Fruit fly (Drosophila melanogaster) whole organism, prepupa: ENCODE data around the gene CG13113.

Experiments used
- CG11294 ChIP-seq: fragments of 200-800 bp; sonication (Bioruptor generic); IDR thresholded peaks from 2 replicates; pipeline ENCODE4 v1.3.6; 2022; ENCODE audit warnings: missing biosample characterization, missing genetic modification characterization
- CG11902 ChIP-seq: fragments of 200-800 bp; sonication (Bioruptor generic); optimal IDR thresholded peaks from 3 replicates; lab custom pipeline; 2016; ENCODE audit warnings: missing biosample characterization, missing genetic modification characterization
- CG15336 ChIP-seq: fragments of 200-800 bp; sonication (Bioruptor generic); IDR thresholded peaks from 2 replicates; pipeline ENCODE4 v1.3.6; 2022; ENCODE audit warnings: missing biosample characterization, missing genetic modification characterization
- CG6276 ChIP-seq: fragments of 200-800 bp; sonication (Bioruptor generic); optimal IDR thresholded peaks from 2 replicates; lab custom pipeline; 2017; ENCODE audit warnings: missing biosample characterization, mild to moderate bottlenecking, missing genetic modification characterization
- CG8119 ChIP-seq: fragments of 200-800 bp; sonication (Bioruptor generic); IDR thresholded peaks from 3 replicates; pipeline ENCODE4 v1.3.6; 2022; ENCODE audit warnings: missing biosample characterization, missing genetic modification characterization
- Gug ChIP-seq: fragments of 200-800 bp; sonication (Bioruptor generic); IDR thresholded peaks from 2 replicates; pipeline ENCODE4 v1.3.6; 2022; ENCODE audit warnings: missing biosample characterization, missing genetic modification characterization
- Hr38 ChIP-seq: sonication (Bioruptor generic); optimal IDR thresholded peaks from 2 replicates; lab custom pipeline; 2016; ENCODE audit warnings: missing biosample characterization, missing genetic modification characterization
- Hr4 ChIP-seq: fragments of 200-800 bp; sonication (Bioruptor generic); optimal IDR thresholded peaks from 3 replicates; lab custom pipeline; 2016; ENCODE audit warnings: missing biosample characterization, missing genetic modification characterization
- OdsH ChIP-seq: fragments of 200-800 bp; sonication (Bioruptor generic); optimal IDR thresholded peaks from 3 replicates; lab custom pipeline; 2016; ENCODE audit warnings: missing biosample characterization, missing genetic modification characterization
- esn ChIP-seq: fragments of 200-800 bp; sonication (Bioruptor generic); optimal IDR thresholded peaks from 2 replicates; lab custom pipeline; 2016; ENCODE audit warnings: missing biosample characterization, mild to moderate bottlenecking, missing genetic modification characterization, moderate library complexity
- ss ChIP-seq, 2 experiments: fragments of 200-800 bp; sonication (Bioruptor generic); optimal IDR thresholded peaks; 2 replicates in 1 of 2; 3 replicates in 1 of 2; lab custom pipeline; 2017 to 2018; ENCODE audit warnings: mild to moderate bottlenecking in 2 of 2, missing biosample characterization in 2 of 2, missing genetic modification characterization in 2 of 2, moderate library complexity in 1 of 2

DNA sequence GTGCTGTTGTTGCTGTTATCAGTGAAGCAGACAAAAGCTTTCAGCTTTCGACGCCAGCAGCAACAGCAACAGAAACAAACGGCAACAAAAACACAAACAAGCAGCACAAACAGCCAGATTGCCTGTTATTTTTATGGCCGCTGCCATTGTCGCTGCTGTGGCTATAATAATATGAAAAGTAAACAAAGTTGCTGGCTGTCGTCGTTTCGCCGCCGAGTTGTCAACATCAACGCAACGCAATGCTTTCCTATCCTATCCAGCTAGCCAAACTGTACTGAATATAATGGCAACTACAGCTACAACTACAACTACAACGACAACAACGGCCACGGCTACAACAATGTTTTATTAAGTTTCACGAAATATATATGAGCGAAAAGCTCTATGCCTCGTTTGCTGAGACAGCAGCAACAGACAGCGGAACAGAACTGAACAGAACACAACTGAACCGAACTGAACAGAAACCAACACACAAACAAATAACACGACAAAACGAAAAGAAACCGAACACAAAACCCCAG lies 26.8 kb downstream of the CG13113 start:
- TF ChIP-seq ss (GFP tag; optimal IDR thresholded peaks at IDR 0.05; lab: Kevin White, UChicago) = no peak
- TF ChIP-seq CG6276 (GFP tag; lab: Kevin White, UChicago) = peak; percentile 55
- TF ChIP-seq Gug (GFP tag; lab: Robert Waterston, UW) = no peak
- no peak for TF ChIP-seq CG11902
- TF ChIP-seq esn (GFP tag; lab: Kevin White, UChicago) = no peak
- TF ChIP-seq CG15336 (GFP tag; lab: Robert Waterston, UW) = peak; percentile 40
- TF ChIP-seq CG8119 (GFP tag; lab: Robert Waterston, UW) = no peak
- TF ChIP-seq OdsH = no peak
- TF ChIP-seq Hr38 (GFP tag; lab: Kevin White, UChicago) = no peak
- no peak for TF ChIP-seq Hr4 (GFP tag; lab: Kevin White, UChicago)
- TF ChIP-seq CG11294 (GFP tag; lab: Robert Waterston, UW) = no peak
